Worm (Caenorhabditis elegans) whole organism, L4 larva: ENCODE results near the gene anmt-3.

Experiments used
- F10B5.3 ChIP-seq: sonication (generic microtip); optimal IDR thresholded peaks from 2 replicates; lab custom pipeline; 2016; ENCODE audit warnings: mild to moderate bottlenecking, missing genetic modification characterization, missing compliant biosample characterization
- F37D6.2 ChIP-seq: sonication (generic microtip); optimal IDR thresholded peaks from 2 replicates; lab custom pipeline; 2016; ENCODE audit warnings: mild to moderate bottlenecking, missing genetic modification characterization, missing compliant biosample characterization
- F44E2.7 ChIP-seq: fragments of 200-800 bp; sonication (Bioruptor generic); IDR thresholded peaks from 2 replicates; pipeline ENCODE4 v2.1.2; 2022; ENCODE audit warnings: missing genetic modification characterization, missing compliant biosample characterization
- F49E8.2 ChIP-seq: sonication (generic microtip); optimal IDR thresholded peaks from 2 replicates; lab custom pipeline; 2016; ENCODE audit warnings: missing compliant biosample characterization, mild to moderate bottlenecking, missing genetic modification characterization, borderline replicate concordance
- R02D3.7 ChIP-seq: fragments of 150-350 bp; sonication (generic microtip); optimal IDR thresholded peaks from 3 replicates; lab custom pipeline; 2014; ENCODE audit warnings: missing biosample characterization, missing genetic modification characterization
- T26A8.4 ChIP-seq: fragments of 200-800 bp; sonication (Bioruptor generic); IDR thresholded peaks from 2 replicates; pipeline ENCODE4 v1.3.6; 2022; ENCODE audit warnings: missing genetic modification characterization, missing compliant biosample characterization
- ama-1 ChIP-seq: fragments of 150-350 bp; optimal IDR thresholded peaks from 2 replicates; lab custom pipeline; 2014; ENCODE audit warnings: inconsistent platforms, mixed read lengths
- attf-4 ChIP-seq: sonication (generic microtip); optimal IDR thresholded peaks from 3 replicates; lab custom pipeline; 2017; ENCODE audit warnings: missing biosample characterization, missing genetic modification characterization
- ceh-44 ChIP-seq: fragments of 200-800 bp; sonication (Bioruptor generic); IDR thresholded peaks from 2 replicates; pipeline ENCODE4 v1.3.6; 2022; ENCODE audit warnings: missing genetic modification reagents, missing genetic modification characterization, missing compliant biosample characterization
- ceh-62 ChIP-seq: sonication (generic microtip); optimal IDR thresholded peaks from 2 replicates; lab custom pipeline; 2017; ENCODE audit warnings: missing biosample characterization, missing genetic modification characterization
- ces-1 ChIP-seq: fragments of 150-350 bp; sonication (generic microtip); optimal IDR thresholded peaks from 4 replicates; lab custom pipeline; 2014; ENCODE audit warnings: missing biosample characterization, missing genetic modification reagents, missing genetic modification characterization
- ctbp-1 ChIP-seq: fragments of 200-800 bp; sonication (Bioruptor generic); IDR thresholded peaks from 2 replicates; pipeline ENCODE4 v1.3.6; 2022; ENCODE audit warnings: missing genetic modification reagents, missing genetic modification characterization, missing compliant biosample characterization
- daf-16 ChIP-seq, 3 experiments: sonication (generic microtip); optimal IDR thresholded peaks; 2 replicates each; lab custom pipeline; 2016 to 2017; ENCODE audit warnings: missing genetic modification characterization in 3 of 3, missing genetic modification reagents in 3 of 3, mild to moderate bottlenecking in 2 of 3, missing compliant biosample characterization in 2 of 3, missing biosample characterization in 1 of 3, moderate library complexity in 1 of 3
- dmd-9 ChIP-seq: fragments of 200-800 bp; sonication (Bioruptor generic); IDR thresholded peaks from 2 replicates; pipeline ENCODE4 v1.3.6; 2022; ENCODE audit warnings: missing genetic modification reagents, missing genetic modification characterization, missing compliant biosample characterization
- egl-27 ChIP-seq: sonication (generic microtip); optimal IDR thresholded peaks from 3 replicates; lab custom pipeline; 2017; ENCODE audit warnings: missing biosample characterization, missing genetic modification reagents, missing genetic modification characterization
- fkh-10 ChIP-seq: fragments of 150-350 bp; optimal IDR thresholded peaks from 2 replicates; lab custom pipeline; 2014; ENCODE audit warnings: missing biosample characterization, missing genetic modification reagents, missing genetic modification characterization
- fos-1 ChIP-seq: fragments of 150-350 bp; optimal IDR thresholded peaks from 2 replicates; lab custom pipeline; 2014; ENCODE audit warnings: missing biosample characterization, missing genetic modification characterization
- hif-1 ChIP-seq, 2 experiments: sonication (generic microtip); optimal IDR thresholded peaks; 2 replicates each; lab custom pipeline; 2016 to 2017; ENCODE audit warnings: missing compliant biosample characterization in 2 of 2, missing genetic modification characterization in 2 of 2, missing genetic modification reagents in 2 of 2, missing genotype in 2 of 2, mild to moderate bottlenecking in 1 of 2
- hlh-30 ChIP-seq: sonication (generic microtip); optimal IDR thresholded peaks from 2 replicates; lab custom pipeline; 2017; ENCODE audit warnings: antibody characterized with exemption, mild to moderate bottlenecking, missing genetic modification characterization, missing compliant biosample characterization; ENCODE audit not compliant: insufficient read depth
- hmg-1.1 ChIP-seq: fragments of 200-800 bp; sonication (Bioruptor generic); IDR thresholded peaks from 2 replicates; pipeline ENCODE4 v1.3.6; 2022; ENCODE audit warnings: missing genetic modification reagents, missing genetic modification characterization, missing compliant biosample characterization
- jun-1 ChIP-seq: fragments of 150-350 bp; optimal IDR thresholded peaks from 2 replicates; lab custom pipeline; 2014; ENCODE audit warnings: missing biosample characterization, missing genetic modification reagents, missing genetic modification characterization
- lin-38 ChIP-seq: fragments of 200-800 bp; sonication (Bioruptor generic); IDR thresholded peaks from 2 replicates; pipeline ENCODE4 v1.3.6; 2022; ENCODE audit warnings: missing genetic modification reagents, missing genetic modification characterization, missing compliant biosample characterization
- lsy-2 ChIP-seq, 2 experiments: fragments of 150-350 bp in 1 of 2; sonication (generic microtip) in 1 of 2; optimal IDR thresholded peaks; 2 replicates each; lab custom pipeline; 2014 to 2017; ENCODE audit warnings: missing biosample characterization in 2 of 2, missing genetic modification characterization in 2 of 2
- mep-1 ChIP-seq: fragments of 150-350 bp; sonication (generic microtip); optimal IDR thresholded peaks from 3 replicates; lab custom pipeline; 2014; ENCODE audit warnings: missing biosample characterization, missing genetic modification characterization
- mxl-2 ChIP-seq: fragments of 200-800 bp; sonication (Bioruptor generic); conservative IDR thresholded peaks from 2 replicates; pipeline ENCODE4 v1.3.6; 2022; ENCODE audit warnings: missing genetic modification reagents, missing genetic modification characterization, missing compliant biosample characterization
- nhr-10 ChIP-seq: fragments of 150-350 bp; optimal IDR thresholded peaks from 2 replicates; lab custom pipeline; 2014; ENCODE audit warnings: missing biosample characterization, missing genetic modification characterization
- nhr-111 ChIP-seq: fragments of 200-800 bp; sonication (Bioruptor generic); optimal IDR thresholded peaks from 2 replicates; lab custom pipeline; 2018; ENCODE audit warnings: mild to moderate bottlenecking, missing genetic modification characterization, missing compliant biosample characterization
- nhr-237 ChIP-seq: sonication (generic microtip); optimal IDR thresholded peaks from 2 replicates; lab custom pipeline; 2017; ENCODE audit warnings: missing biosample characterization, missing genetic modification characterization
- nhr-41 ChIP-seq: fragments of 200-800 bp; sonication (Bioruptor generic); IDR thresholded peaks from 2 replicates; pipeline ENCODE4 v1.3.6; 2022; ENCODE audit warnings: missing genetic modification reagents, missing genetic modification characterization, missing compliant biosample characterization
- skn-1 ChIP-seq: fragments of 150-350 bp; optimal IDR thresholded peaks from 2 replicates; lab custom pipeline; 2014; ENCODE audit warnings: missing biosample characterization, missing genetic modification characterization
- snpc-4 ChIP-seq: fragments of 150-350 bp; optimal IDR thresholded peaks from 2 replicates; lab custom pipeline; 2014; ENCODE audit warnings: missing biosample characterization, missing genetic modification characterization
- tag-97 ChIP-seq: fragments of 200-800 bp; sonication (Bioruptor generic); IDR thresholded peaks from 2 replicates; pipeline ENCODE4 v1.3.6; 2022; ENCODE audit warnings: missing genetic modification characterization, missing compliant biosample characterization
- tra-1 ChIP-seq: fragments of 200-800 bp; sonication (Bioruptor generic); IDR thresholded peaks from 2 replicates; pipeline ENCODE4 v1.3.6; 2022; ENCODE audit warnings: missing genetic modification reagents, missing genetic modification characterization, missing compliant biosample characterization
- unc-39 ChIP-seq: sonication (generic microtip); optimal IDR thresholded peaks from 2 replicates; lab custom pipeline; 2017; ENCODE audit warnings: missing biosample characterization, missing genetic modification characterization
- unc-62 ChIP-seq, 3 experiments: fragments of 150-350 bp in 1 of 3; sonication (generic microtip); optimal IDR thresholded peaks in 2 of 3; peaks in 1 of 3; 1 replicate in 1 of 3; 2 replicates in 2 of 3; lab custom pipeline; 2014 to 2017; ENCODE audit warnings: missing biosample characterization in 3 of 3, missing genetic modification characterization in 3 of 3, missing genetic modification reagents in 3 of 3, missing genotype in 1 of 3
- vab-7 ChIP-seq: fragments of 200-800 bp; sonication (Bioruptor generic); IDR thresholded peaks from 2 replicates; pipeline ENCODE4 v1.3.6; 2022; ENCODE audit warnings: missing genetic modification reagents, missing genetic modification characterization, missing compliant biosample characterization
- zfp-2 ChIP-seq: sonication (generic microtip); optimal IDR thresholded peaks from 2 replicates; lab custom pipeline; 2016; ENCODE audit warnings: mild to moderate bottlenecking, missing genetic modification characterization, missing compliant biosample characterization
- zfp-3 ChIP-seq: fragments of 200-800 bp; sonication (Bioruptor generic); conservative IDR thresholded peaks from 2 replicates; pipeline ENCODE4 v1.3.6; 2022; ENCODE audit warnings: missing genetic modification reagents, missing genetic modification characterization, missing compliant biosample characterization
- zip-11 ChIP-seq: fragments of 200-800 bp; sonication (Bioruptor generic); IDR thresholded peaks from 2 replicates; pipeline ENCODE4 v1.3.6; 2022; ENCODE audit warnings: missing genetic modification characterization, missing compliant biosample characterization
- zip-2 ChIP-seq: fragments of 150-350 bp; optimal IDR thresholded peaks from 2 replicates; lab custom pipeline; 2014; ENCODE audit warnings: missing biosample characterization, missing genetic modification characterization
- ztf-7 ChIP-seq: fragments of 150-350 bp; optimal IDR thresholded peaks from 2 replicates; lab custom pipeline; 2014; ENCODE audit warnings: missing biosample characterization, missing genetic modification characterization

anmt-3 gene

DNA sequence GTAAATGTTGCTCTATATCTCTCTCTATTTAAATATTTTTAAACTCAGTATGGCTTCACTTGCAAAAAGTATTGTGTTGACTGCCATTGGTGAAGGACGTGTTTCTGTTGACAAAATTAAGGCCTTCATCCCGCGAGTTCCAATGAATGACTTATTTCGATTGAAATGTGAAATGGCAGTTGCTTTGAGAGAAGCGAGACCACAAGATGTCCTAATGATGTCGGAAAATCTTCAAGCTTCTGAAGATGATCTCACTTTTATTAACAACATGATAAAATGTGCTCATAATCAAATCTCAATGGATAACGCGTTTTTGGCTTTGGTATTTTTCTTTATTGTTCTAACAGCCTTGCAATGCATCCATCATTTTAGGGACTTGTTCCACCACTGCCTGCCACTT, 36.8 kb downstream of the anmt-3 start, which contains the start of gene ceh-75:
ceh-75 (plus strand) TSS at position 50 of the 400 bp plus-strand sequence.
- TF ChIP-seq unc-62 (GFP tag; optimal IDR thresholded peaks at IDR 0.05 in 1 of 2; lab: Kevin White, UChicago) = peak in 1 of 2 experiments; percentile 99
- TF ChIP-seq unc-62 (tag; optimal IDR thresholded peaks at IDR 0.05; lab: Kevin White, UChicago) = no peak
- no peak for TF ChIP-seq zfp-3 (GFP tag; lab: Robert Waterston, UW)

DNA sequence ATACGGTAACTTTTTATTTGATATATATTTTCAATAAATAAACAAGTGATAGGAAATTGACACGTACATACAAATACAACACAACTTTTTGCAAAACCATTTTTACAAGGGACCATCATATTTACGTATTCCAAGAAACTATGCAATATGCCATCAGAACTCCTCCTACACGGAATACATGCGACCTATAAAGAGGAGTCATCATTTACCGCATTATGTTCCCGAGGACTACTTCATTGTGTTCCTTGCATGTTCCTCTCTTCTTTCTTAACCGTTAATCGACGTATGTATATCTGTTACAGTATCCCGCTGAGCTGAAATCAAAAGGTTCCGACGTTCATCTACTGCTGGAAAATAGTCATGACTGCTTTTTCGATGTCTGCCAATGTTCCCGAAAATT, 39.7 kb downstream of the anmt-3 start, which contains the start of gene C50H2.5:
C50H2.5 (plus strand) TSS at position 301 of the 400 bp plus-strand sequence.
- TF ChIP-seq unc-62 (GFP tag; optimal IDR thresholded peaks at IDR 0.05 in 1 of 2; lab: Kevin White, UChicago) (no peak), unc-62 (tag; optimal IDR thresholded peaks at IDR 0.05; lab: Kevin White, UChicago) (no peak), snpc-4 (tag; lab: Kevin White, UChicago) (no peak), F10B5.3 (tag; lab: Kevin White, UChicago) (no peak), jun-1 (tag; lab: Kevin White, UChicago) (no peak), zip-2 (tag; lab: Kevin White, UChicago) (no peak), zip-11 (no peak), vab-7 (no peak), nhr-10 (no peak), tra-1 (no peak), ceh-44 (GFP tag; lab: Robert Waterston, UW) (no peak), lsy-2 (tag; optimal IDR thresholded peaks at IDR 0.05; lab: Kevin White, UChicago) (no peak), T26A8.4 (GFP tag; lab: Robert Waterston, UW) (no peak), mep-1 (tag; lab: Kevin White, UChicago) (no peak), F49E8.2 (tag; lab: Kevin White, UChicago) (no peak), hif-1 (tag; optimal IDR thresholded peaks at IDR 0.05; lab: Kevin White, UChicago) (no peak)

DNA sequence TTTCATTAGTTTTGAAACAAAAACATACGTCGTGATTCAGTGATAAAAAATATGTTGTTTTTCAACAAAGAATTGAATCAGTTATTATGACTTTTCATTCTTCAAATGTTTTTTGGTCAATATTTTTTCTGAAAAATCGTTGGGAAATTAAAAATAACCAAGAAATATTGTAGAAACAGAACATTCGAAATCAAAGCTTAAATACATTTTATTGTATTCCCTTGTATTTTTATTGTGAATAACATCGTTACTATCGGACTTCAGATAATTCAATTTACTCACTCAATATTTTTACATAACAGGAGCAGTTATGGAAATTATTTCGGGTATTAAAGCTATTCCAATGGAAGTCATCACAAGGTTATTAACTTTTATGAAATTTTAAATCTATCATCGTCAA, 41.5 kb downstream of the anmt-3 start, which contains the start of gene C50H2.4:
C50H2.4 (plus strand) TSS at position 301 of the 400 bp plus-strand sequence.
- TF ChIP-seq egl-27 (no peak), lin-38 (GFP tag; lab: Robert Waterston, UW) (no peak), F44E2.7 (GFP tag; lab: Robert Waterston, UW) (no peak), hmg-1.1 (GFP tag; lab: Robert Waterston, UW) (no peak), ceh-62 (no peak), hlh-30 (tag; lab: Kevin White, UChicago) (no peak), F37D6.2 (tag; lab: Kevin White, UChicago) (no peak), ama-1 (lab: Kevin White, UChicago) (no peak), mxl-2 (GFP tag; lab: Robert Waterston, UW) (no peak), skn-1 (no peak), attf-4 (tag; lab: Kevin White, UChicago) (no peak), nhr-111 (no peak), F10B5.3 (tag; lab: Kevin White, UChicago) (no peak)

DNA sequence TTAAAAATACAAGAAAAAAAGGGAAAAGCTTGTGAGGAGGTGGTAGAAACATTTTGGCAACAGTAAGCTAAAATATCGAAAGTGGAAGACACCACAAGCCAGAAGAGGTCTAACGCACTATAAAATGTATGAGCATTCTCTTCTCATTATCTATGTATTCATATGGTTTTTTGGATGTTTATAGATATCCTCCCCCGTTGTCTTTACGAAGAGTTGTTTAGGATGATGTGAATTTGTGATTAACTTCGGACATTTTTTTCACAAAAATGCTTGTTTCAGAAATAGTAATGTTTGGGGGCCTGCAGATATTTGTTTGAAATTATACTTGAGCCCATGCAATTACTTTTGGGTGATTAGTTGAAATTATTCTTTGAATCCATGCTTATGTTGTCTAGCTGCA, 43.1 kb downstream of the anmt-3 start, which contains the start of gene mec-9:
mec-9 (minus strand) TSS at position 101 of the 400 bp plus-strand sequence.
- TF ChIP-seq nhr-41 (GFP tag; lab: Robert Waterston, UW) (no peak), fkh-10 (GFP tag; lab: Kevin White, UChicago) (no peak), R02D3.7 (tag; lab: Kevin White, UChicago) (no peak), nhr-237 (no peak), mep-1 (tag; lab: Kevin White, UChicago) (no peak), F49E8.2 (tag; lab: Kevin White, UChicago) (no peak), unc-39 (tag; lab: Kevin White, UChicago) (no peak)
- TF ChIP-seq, all 104 proteins: peak for 0

DNA sequence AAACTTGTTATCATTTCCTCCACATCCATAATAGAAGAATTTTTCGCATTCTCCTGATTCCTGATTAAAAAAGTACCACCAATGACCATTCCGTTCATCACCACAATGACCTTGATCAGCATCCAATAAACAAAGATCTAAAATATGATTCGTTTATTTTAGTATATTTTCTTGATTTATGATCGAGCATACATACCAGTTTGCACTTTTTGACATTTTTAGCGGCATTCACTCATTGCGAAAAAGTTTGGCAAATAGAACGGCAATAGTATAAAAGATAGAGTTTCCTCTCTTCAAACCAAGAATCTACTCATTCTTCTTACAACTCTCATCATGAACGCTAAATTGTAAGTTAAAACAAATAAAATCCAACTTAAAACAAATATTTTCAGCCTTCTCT, 44.3 kb downstream of the anmt-3 start, which contains the start of gene fipr-10:
fipr-10 (plus strand) TSS at position 301 of the 400 bp plus-strand sequence.
- no peak for TF ChIP-seq unc-62 (GFP tag; optimal IDR thresholded peaks at IDR 0.05 in 1 of 2; lab: Kevin White, UChicago)
- TF ChIP-seq unc-62 (tag; optimal IDR thresholded peaks at IDR 0.05; lab: Kevin White, UChicago) = no peak
- no peak for TF ChIP-seq lsy-2 (tag; optimal IDR thresholded peaks at IDR 0.05; lab: Kevin White, UChicago)
- no peak for TF ChIP-seq fos-1 (tag; lab: Kevin White, UChicago)
- TF ChIP-seq ces-1 (GFP tag; lab: Kevin White, UChicago) = no peak
- no peak for TF ChIP-seq lin-38 (GFP tag; lab: Robert Waterston, UW)
- TF ChIP-seq ztf-7 (tag; lab: Kevin White, UChicago) = no peak
- no peak for TF ChIP-seq nhr-111
- no peak for TF ChIP-seq zfp-3 (GFP tag; lab: Robert Waterston, UW)
- no peak for TF ChIP-seq dmd-9
- no peak for TF ChIP-seq F49E8.2 (tag; lab: Kevin White, UChicago)
- TF ChIP-seq daf-16 (GFP tag; optimal IDR thresholded peaks at IDR 0.05; lab: Kevin White, UChicago) = no peak
- TF ChIP-seq daf-16 (tag; optimal IDR thresholded peaks at IDR 0.05; lab: Kevin White, UChicago) = no peak
- no peak for TF ChIP-seq tag-97
- TF ChIP-seq zfp-2 = no peak
- no peak for TF ChIP-seq ctbp-1 (GFP tag; lab: Robert Waterston, UW)
